Worm (Caenorhabditis elegans) whole organism, L4/young adult: ENCODE data around the gene ttbk-6.
"Not testable (repeated sequence)": the region's sequence is repeated elsewhere in the genome, so short reads cannot be mapped to it uniquely, and the experiment has no call there.

Experiments
- W03F9.2 ChIP-seq: fragments of 150-350 bp; optimal IDR thresholded peaks from 2 replicates; lab custom pipeline; 2014; ENCODE audit warnings: missing biosample characterization, missing genetic modification characterization
- dao-5 ChIP-seq: sonication (generic microtip); optimal IDR thresholded peaks from 2 replicates; lab custom pipeline; 2016; ENCODE audit warnings: missing genotype, missing genetic modification characterization, moderate library complexity, missing compliant biosample characterization
- him-1 ChIP-seq: sonication (generic microtip); optimal IDR thresholded peaks from 2 replicates; lab custom pipeline; 2016; ENCODE audit warnings: missing genotype, missing genetic modification reagents, missing genetic modification characterization, missing compliant biosample characterization

Gene ttbk-6

DNA sequence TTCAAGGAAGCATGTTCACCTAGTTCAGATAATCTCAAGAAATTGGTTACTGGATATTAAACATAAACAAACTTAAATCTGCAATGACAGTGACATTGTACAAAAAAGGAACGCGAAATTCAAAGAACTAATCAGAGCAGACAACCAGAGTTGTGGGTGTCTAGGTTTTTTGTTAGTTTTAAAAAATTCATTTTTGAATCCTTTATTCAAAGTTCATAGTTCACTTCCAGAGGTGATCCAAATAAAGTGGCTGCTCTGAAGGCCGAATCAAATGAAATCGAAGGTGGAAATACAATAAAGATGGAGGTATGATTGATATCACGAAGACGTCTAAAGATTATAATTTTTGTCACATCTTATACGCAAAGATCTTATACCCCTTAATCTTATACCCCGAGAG, at the start of gene ttbk-6:
Gene ttbk-6 (plus strand): TSS at position 301 of the 400 bp plus-strand sequence.
- TF ChIP-seq dao-5 = no peak
- no peak for TF ChIP-seq W03F9.2 (tag; lab: Kevin White, UChicago)
- TF ChIP-seq him-1 (tag; lab: Kevin White, UChicago) = no peak

ce11 chrIII:5025136-5025629, 49.3 kb upstream of the ttbk-6 start:
- TF ChIP-seq him-1 (tag; lab: Kevin White, UChicago) (no peak), W03F9.2 (tag; lab: Kevin White, UChicago) (no peak), dao-5 (no peak)

DNA sequence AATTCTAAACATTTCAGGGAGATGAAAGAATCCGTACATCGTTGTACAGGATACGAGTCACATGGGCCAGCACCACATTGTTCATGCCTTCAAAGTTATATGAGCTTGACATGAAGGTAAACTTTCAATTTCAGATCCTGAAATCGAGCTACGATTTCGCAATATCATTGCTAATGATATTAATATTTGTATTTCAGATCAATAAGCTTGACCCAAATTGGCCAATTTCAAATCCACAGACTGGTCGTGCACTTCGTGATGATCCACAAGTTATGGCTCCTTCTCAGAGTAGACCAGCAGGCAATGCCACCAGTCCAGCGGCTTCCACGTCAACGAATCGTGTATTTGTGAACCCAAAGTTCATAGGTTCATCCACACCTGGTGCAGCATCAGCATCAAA, 48.1 kb upstream of the ttbk-6 start:
- no peak for TF ChIP-seq dao-5
- no peak for TF ChIP-seq W03F9.2 (tag; lab: Kevin White, UChicago)
- no peak for TF ChIP-seq him-1 (tag; lab: Kevin White, UChicago)

ce11 chrIII:5027219-5027618, 47.3 kb upstream of the ttbk-6 start:
- TF ChIP-seq him-1 (tag; lab: Kevin White, UChicago) (no peak), dao-5 (no peak), W03F9.2 (tag; lab: Kevin White, UChicago) (no peak)

DNA sequence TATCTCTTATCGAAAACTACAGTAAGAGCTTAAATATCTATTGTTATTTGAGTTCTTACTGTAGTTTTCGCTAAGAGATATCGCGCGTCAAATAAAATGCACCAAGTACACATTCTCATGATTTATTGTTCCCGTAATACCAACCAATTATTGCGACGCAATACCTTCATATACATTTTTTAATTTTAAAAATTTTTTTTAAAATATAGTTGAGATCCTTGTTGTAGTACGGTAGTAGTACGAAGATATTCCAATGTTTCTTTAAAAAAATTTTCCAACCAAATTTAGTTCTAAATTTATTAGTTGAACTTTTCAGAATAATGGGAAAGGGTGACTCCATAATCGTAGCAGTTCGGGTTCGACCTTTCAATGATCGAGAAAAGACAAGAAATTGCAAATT, 43.9 kb upstream of the ttbk-6 start, which contains the start of gene klp-6:
Gene klp-6 (plus strand): TSS at position 301 of the 400 bp plus-strand sequence.
- TF ChIP-seq him-1 (tag; lab: Kevin White, UChicago) (no peak), dao-5 (no peak), W03F9.2 (tag; lab: Kevin White, UChicago) (no peak)

- TF ChIP-seq him-1 (tag; lab: Kevin White, UChicago) = peak; percentile 81
- TF ChIP-seq dao-5 = peak; percentile 78
These were observed 43.1 kb upstream of the ttbk-6 start for ce11 chrIII:5031375-5031836.

DNA sequence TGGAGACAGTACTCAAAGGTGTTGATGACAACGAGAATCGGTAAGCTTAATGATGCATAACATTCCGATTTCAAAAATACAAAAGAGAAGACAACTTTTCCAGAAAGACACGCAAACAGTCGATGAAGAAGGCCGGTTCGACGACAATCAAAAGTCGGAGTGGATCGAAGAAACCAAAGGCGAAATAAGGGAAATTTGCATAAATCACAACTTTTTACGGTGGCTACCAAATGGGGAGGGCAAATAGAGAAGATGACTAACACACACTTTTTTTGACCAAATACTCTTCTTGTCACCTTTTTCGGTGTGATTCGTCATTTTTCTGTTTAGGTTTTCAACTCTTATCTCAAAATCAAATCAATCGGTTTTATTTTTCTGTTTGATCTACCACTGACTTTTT, 38.3 kb upstream of the ttbk-6 start, which contains the start of gene C45G9.6:
Gene C45G9.6 (plus strand): TSS at position 301 of the 400 bp plus-strand sequence.
- no peak for TF ChIP-seq him-1 (tag; lab: Kevin White, UChicago)
- TF ChIP-seq dao-5 = no peak
- TF ChIP-seq W03F9.2 (tag; lab: Kevin White, UChicago) = no peak

- TF ChIP-seq W03F9.2 (tag; lab: Kevin White, UChicago) (no peak), him-1 (tag; lab: Kevin White, UChicago) (no peak), dao-5 (no peak)
These were observed 32.4 kb upstream of the ttbk-6 start, which contains the start of gene nlp-43 for ce11 chrIII:5042112-5042511. Gene nlp-43 (plus strand): TSS chrIII:5042412.

ce11 chrIII:5044709-5045108, 29.8 kb upstream of the ttbk-6 start, which contains the start of gene C45G9.14:
Gene C45G9.14 (plus strand): TSS chrIII:5045009.
- TF ChIP-seq dao-5 (no peak), W03F9.2 (tag; lab: Kevin White, UChicago) (no peak), him-1 (tag; lab: Kevin White, UChicago) (no peak)

ce11 chrIII:5047175-5047574, 27.3 kb upstream of the ttbk-6 start, which contains the start of gene txbp-3:
Gene txbp-3 (minus strand): TSS chrIII:5047459.
- TF ChIP-seq him-1 (tag; lab: Kevin White, UChicago) = no peak
- TF ChIP-seq dao-5 = no peak
- TF ChIP-seq W03F9.2 (tag; lab: Kevin White, UChicago) = peak; percentile 55

ce11 chrIII:5047740-5048139, 26.8 kb upstream of the ttbk-6 start, which contains the start of gene C45G9.5:
Gene C45G9.5 (plus strand): TSS chrIII:5048117.
- no peak for TF ChIP-seq dao-5
- TF ChIP-seq W03F9.2 (tag; lab: Kevin White, UChicago) = no peak
- no peak for TF ChIP-seq him-1 (tag; lab: Kevin White, UChicago)

DNA sequence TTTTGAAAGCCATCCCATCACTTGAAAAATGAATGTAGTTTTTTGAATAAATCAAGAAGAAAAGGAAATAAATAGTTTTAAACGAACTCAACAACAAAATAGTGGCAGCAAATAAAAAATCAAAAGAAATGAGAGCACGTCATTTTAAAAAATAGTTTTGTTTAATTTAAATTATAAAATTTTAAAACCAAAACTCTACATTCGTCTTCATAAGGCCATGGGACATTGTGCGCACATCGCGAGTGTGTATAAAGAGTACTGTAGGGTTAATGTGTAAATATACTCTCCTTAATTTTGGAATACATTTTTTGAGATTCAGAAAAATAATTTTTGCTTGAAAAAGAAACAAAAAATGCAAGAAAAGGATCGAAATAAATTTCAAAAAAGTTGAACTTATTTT, 22.5 kb upstream of the ttbk-6 start, which contains the start of gene C45G9.15:
Gene C45G9.15 (minus strand): TSS at position 101 of the 400 bp plus-strand sequence.
- TF ChIP-seq dao-5 = no peak
- TF ChIP-seq W03F9.2 (tag; lab: Kevin White, UChicago) = no peak
- TF ChIP-seq him-1 (tag; lab: Kevin White, UChicago) = no peak

DNA sequence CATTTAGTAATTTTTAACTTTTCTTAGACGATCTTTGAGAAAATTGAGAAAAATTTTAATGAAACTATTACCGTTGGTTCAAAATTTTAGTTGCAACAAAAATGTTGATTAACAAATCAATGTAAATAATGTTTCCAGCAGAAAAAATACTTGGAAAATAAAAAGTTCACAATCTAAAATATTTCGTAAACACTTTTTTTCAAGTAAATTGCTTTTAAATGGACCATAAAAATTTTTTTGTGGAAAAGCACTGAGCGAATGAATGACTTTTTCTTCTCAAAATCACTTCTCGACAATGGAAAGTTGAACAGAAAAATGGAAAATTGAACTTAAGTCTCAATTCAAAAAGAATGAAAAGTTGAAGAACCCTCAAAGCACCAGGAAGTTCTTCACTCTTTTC, 21.0 kb upstream of the ttbk-6 start, which contains the start of gene C45G9.8:
Gene C45G9.8 (minus strand): TSS at position 101 of the 400 bp plus-strand sequence.
- TF ChIP-seq him-1 (tag; lab: Kevin White, UChicago) = no peak
- TF ChIP-seq W03F9.2 (tag; lab: Kevin White, UChicago) = no peak
- no peak for TF ChIP-seq dao-5

DNA sequence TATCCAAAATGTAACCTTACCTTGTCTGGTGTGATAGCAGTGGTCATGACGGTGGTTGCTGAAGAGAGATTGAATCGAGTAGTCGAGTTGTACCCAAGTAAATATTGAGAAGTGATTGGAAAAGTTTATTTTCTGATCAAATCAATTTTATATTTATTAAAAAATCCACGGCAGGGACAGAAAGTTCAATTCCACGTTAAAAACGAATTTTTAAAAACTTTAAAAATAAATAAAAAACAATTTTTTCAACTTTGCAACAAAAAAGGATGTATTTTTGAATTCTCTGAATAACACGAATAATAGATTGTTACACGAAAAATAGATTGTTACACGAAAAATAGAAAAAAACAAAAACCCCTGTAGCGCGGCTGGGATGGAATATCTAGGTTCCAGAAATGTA, 18.8 kb upstream of the ttbk-6 start, which contains the start of gene C45G9.9:
Gene C45G9.9 (minus strand): TSS at position 101 of the 400 bp plus-strand sequence.
- TF ChIP-seq him-1 (tag; lab: Kevin White, UChicago); W03F9.2 (tag; lab: Kevin White, UChicago); dao-5: not testable (repeated sequence)
